Fruit fly (Drosophila melanogaster) whole organism, embryonic: ENCODE measurements around the gene CG11164.

Experiments
- Adf1 ChIP-seq: fragments of 200-800 bp; sonication (Bioruptor generic); IDR thresholded peaks from 2 replicates; pipeline ENCODE4 v1.3.6; 2022; ENCODE audit warnings: missing biosample characterization, missing genetic modification characterization
- Awh ChIP-seq: fragments of 200-800 bp; sonication (Bioruptor generic); IDR thresholded peaks from 2 replicates; pipeline ENCODE4, ENCODE4 v1.3.6; 2022; ENCODE audit warnings: missing biosample characterization, missing genetic modification characterization
- C15 ChIP-seq: fragments of 200-800 bp; sonication (Bioruptor generic); IDR thresholded peaks from 3 replicates; pipeline ENCODE4 v1.3.6; 2022; ENCODE audit warnings: missing biosample characterization, missing genetic modification characterization
- CG10543 ChIP-seq: fragments of 200-800 bp; sonication (Bioruptor generic); optimal IDR thresholded peaks from 3 replicates; lab custom pipeline; 2017; ENCODE audit warnings: missing biosample characterization, mild to moderate bottlenecking, missing genetic modification characterization, moderate library complexity
- CG11247 ChIP-seq: fragments of 200-800 bp; sonication (Bioruptor generic); IDR thresholded peaks from 2 replicates; pipeline ENCODE4 v1.3.6; 2022; ENCODE audit warnings: missing biosample characterization, missing genetic modification characterization
- CG11398 ChIP-seq: fragments of 200-800 bp; sonication (Bioruptor generic); optimal IDR thresholded peaks from 2 replicates; lab custom pipeline; 2016; ENCODE audit warnings: missing biosample characterization, missing genetic modification characterization
- CG11695 ChIP-seq: fragments of 200-800 bp; sonication (Bioruptor generic); IDR thresholded peaks from 3 replicates; pipeline ENCODE4 v1.3.6; 2022; ENCODE audit warnings: missing biosample characterization, missing genetic modification characterization
- CG11723 ChIP-seq: fragments of 200-800 bp; sonication (Bioruptor generic); optimal IDR thresholded peaks from 2 replicates; lab custom pipeline; 2017; ENCODE audit warnings: missing biosample characterization, mild to moderate bottlenecking, missing genetic modification characterization
- CG12236 ChIP-seq: fragments of 200-800 bp; sonication (Bioruptor generic); optimal IDR thresholded peaks from 2 replicates; lab custom pipeline; 2016; ENCODE audit warnings: missing biosample characterization, missing genetic modification characterization
- CG14014 ChIP-seq: fragments of 200-800 bp; sonication (Bioruptor generic); IDR thresholded peaks from 2 replicates; pipeline ENCODE4 v1.3.6; 2022; ENCODE audit warnings: missing biosample characterization, missing genetic modification characterization
- CG17359 ChIP-seq: fragments of 200-800 bp; sonication (Bioruptor generic); optimal IDR thresholded peaks from 3 replicates; lab custom pipeline; 2018; ENCODE audit warnings: missing biosample characterization, mild to moderate bottlenecking, missing genetic modification characterization, moderate library complexity
- CG18262 ChIP-seq: fragments of 200-800 bp; optimal IDR thresholded peaks from 3 replicates; lab custom pipeline; 2019; ENCODE audit warnings: missing biosample characterization, mild to moderate bottlenecking, missing genetic modification characterization, moderate library complexity
- CG18764 ChIP-seq: fragments of 200-800 bp; sonication (Bioruptor generic); optimal IDR thresholded peaks from 3 replicates; lab custom pipeline; 2016; ENCODE audit warnings: missing biosample characterization, missing genetic modification characterization
- CG30403 ChIP-seq: fragments of 200-800 bp; sonication (Bioruptor generic); optimal IDR thresholded peaks from 3 replicates; lab custom pipeline; 2016; ENCODE audit warnings: missing biosample characterization, missing genetic modification characterization
- CG31224 ChIP-seq: fragments of 200-800 bp; sonication (Bioruptor generic); IDR thresholded peaks from 2 replicates; pipeline ENCODE4 v1.3.6; 2022; ENCODE audit warnings: missing biosample characterization, missing genetic modification characterization
- CG31388 ChIP-seq: fragments of 200-800 bp; sonication (Bioruptor generic); optimal IDR thresholded peaks from 2 replicates; lab custom pipeline; 2016; ENCODE audit warnings: missing biosample characterization, missing genetic modification characterization
- CG3726 ChIP-seq: fragments of 200-800 bp; sonication (Bioruptor generic); IDR thresholded peaks from 3 replicates; pipeline ENCODE4, ENCODE4 v1.3.6; 2022; ENCODE audit warnings: missing biosample characterization, missing genetic modification characterization
- CG6683 ChIP-seq: fragments of 200-800 bp; sonication (Bioruptor generic); optimal IDR thresholded peaks from 2 replicates; lab custom pipeline; 2017; ENCODE audit warnings: missing biosample characterization, mild to moderate bottlenecking, missing genetic modification characterization, missing genetic modification reagents
- CG6765 ChIP-seq: fragments of 200-800 bp; sonication (Bioruptor generic); optimal IDR thresholded peaks from 3 replicates; lab custom pipeline; 2017; ENCODE audit warnings: missing biosample characterization, mild to moderate bottlenecking, missing genetic modification characterization
- CG7745 ChIP-seq: fragments of 200-800 bp; sonication (Bioruptor generic); optimal IDR thresholded peaks from 2 replicates; lab custom pipeline; 2018; ENCODE audit warnings: missing biosample characterization, mild to moderate bottlenecking, missing genetic modification characterization, moderate library complexity
- CG8765 ChIP-seq: fragments of 200-800 bp; sonication (Bioruptor generic); IDR thresholded peaks from 2 replicates; pipeline ENCODE4 v1.3.6; 2022; ENCODE audit warnings: missing biosample characterization, missing genetic modification characterization
- CG9437 ChIP-seq: fragments of 200-800 bp; sonication (Bioruptor generic); optimal IDR thresholded peaks from 2 replicates; lab custom pipeline; 2018; ENCODE audit warnings: missing biosample characterization, mild to moderate bottlenecking, missing genetic modification characterization
- CG9797 ChIP-seq: fragments of 200-800 bp; sonication (Bioruptor generic); optimal IDR thresholded peaks from 3 replicates; lab custom pipeline; 2018; ENCODE audit warnings: missing biosample characterization, mild to moderate bottlenecking, missing genetic modification characterization
- CG9932 ChIP-seq: fragments of 200-800 bp; sonication (Bioruptor generic); IDR thresholded peaks from 2 replicates; pipeline ENCODE4 v1.3.6; 2022; ENCODE audit warnings: missing biosample characterization, missing genetic modification characterization
- E2f2 ChIP-seq: fragments of 200-800 bp; sonication (Bioruptor generic); IDR thresholded peaks from 2 replicates; pipeline ENCODE4 v1.3.6; 2022; ENCODE audit warnings: missing biosample characterization, missing genetic modification characterization
- H2.0 ChIP-seq: fragments of 200-800 bp; sonication (Bioruptor generic); IDR thresholded peaks from 2 replicates; pipeline ENCODE4 v1.3.6; 2022; ENCODE audit warnings: missing biosample characterization, missing genetic modification characterization
- HmgZ ChIP-seq: fragments of 200-800 bp; sonication (Bioruptor generic); optimal IDR thresholded peaks from 2 replicates; lab custom pipeline; 2018; ENCODE audit warnings: missing biosample characterization, mild to moderate bottlenecking, missing genetic modification characterization
- Lim3 ChIP-seq: fragments of 200-800 bp; sonication (Bioruptor generic); IDR thresholded peaks from 2 replicates; pipeline ENCODE4 v1.3.6; 2022; ENCODE audit warnings: missing biosample characterization, missing genetic modification characterization
- MBD-R2 ChIP-seq: fragments of 200-800 bp; sonication (Bioruptor generic); IDR thresholded peaks from 2 replicates; pipeline ENCODE4 v1.3.6; 2022; ENCODE audit warnings: missing biosample characterization, missing genetic modification characterization
- NK7.1 ChIP-seq: fragments of 200-800 bp; sonication (Bioruptor generic); optimal IDR thresholded peaks from 3 replicates; lab custom pipeline; 2016; ENCODE audit warnings: missing biosample characterization, missing genetic modification characterization
- Pdp1 ChIP-seq, 2 experiments: fragments of 200-800 bp; sonication (Bioruptor generic); optimal IDR thresholded peaks; 3 replicates each; lab custom pipeline; 2016; ENCODE audit warnings: missing biosample characterization in 2 of 2, missing genetic modification characterization in 2 of 2, mild to moderate bottlenecking in 1 of 2, moderate library complexity in 1 of 2
- Trl ChIP-seq, 3 experiments: fragments of >200 bp in 2 of 3; fragments of 200-800 bp in 1 of 3; sonication (Bioruptor generic) in 1 of 3; optimal IDR thresholded peaks; 2 replicates in 1 of 3; 3 replicates in 2 of 3; lab custom pipeline; 2016 to 2017; ENCODE audit warnings: missing biosample characterization in 1 of 3, missing genetic modification characterization in 1 of 3
- Usf ChIP-seq: fragments of 200-800 bp; sonication (Bioruptor generic); optimal IDR thresholded peaks from 2 replicates; lab custom pipeline; 2017; ENCODE audit warnings: missing genotype, missing biosample characterization, missing genetic modification characterization
- ac ChIP-seq: fragments of 200-800 bp; sonication (Bioruptor generic); optimal IDR thresholded peaks from 3 replicates; lab custom pipeline; 2017; ENCODE audit warnings: missing biosample characterization, mild to moderate bottlenecking, missing genetic modification characterization
- aop ChIP-seq: fragments of 200-800 bp; sonication (Bioruptor generic); IDR thresholded peaks from 2 replicates; pipeline ENCODE4 v1.3.6; 2022; ENCODE audit warnings: missing biosample characterization, missing genetic modification characterization
- ap ChIP-seq: fragments of 200-800 bp; sonication (Bioruptor generic); IDR thresholded peaks from 2 replicates; pipeline ENCODE4 v1.3.6; 2022; ENCODE audit warnings: missing biosample characterization, missing genetic modification characterization
- chm ChIP-seq: fragments of 200-800 bp; sonication (Bioruptor generic); IDR thresholded peaks from 2 replicates; pipeline ENCODE4 v1.3.6; 2022; ENCODE audit warnings: missing biosample characterization, missing genetic modification characterization
- gro ChIP-seq: fragments of 200-800 bp; sonication (Bioruptor generic); optimal IDR thresholded peaks from 2 replicates; lab custom pipeline; 2016; ENCODE audit warnings: missing biosample characterization, missing genetic modification characterization
- jumu ChIP-seq: fragments of 200-800 bp; sonication (Bioruptor generic); optimal IDR thresholded peaks from 3 replicates; lab custom pipeline; 2016; ENCODE audit warnings: missing biosample characterization, missing genetic modification characterization
- mam ChIP-seq: fragments of 200-800 bp; sonication (Bioruptor generic); optimal IDR thresholded peaks from 3 replicates; lab custom pipeline; 2016; ENCODE audit warnings: missing biosample characterization, missing genetic modification characterization
- onecut ChIP-seq: fragments of 200-800 bp; sonication (Bioruptor generic); IDR thresholded peaks from 2 replicates; pipeline ENCODE4 v1.3.6; 2022; ENCODE audit warnings: missing biosample characterization, missing genetic modification characterization
- pfk ChIP-seq: fragments of 200-800 bp; sonication (Bioruptor generic); optimal IDR thresholded peaks from 2 replicates; lab custom pipeline; 2018; ENCODE audit warnings: missing biosample characterization, mild to moderate bottlenecking, missing genetic modification characterization, moderate library complexity
- pho ChIP-seq: fragments of 200-800 bp; sonication (Bioruptor generic); optimal IDR thresholded peaks from 2 replicates; lab custom pipeline; 2016; ENCODE audit warnings: missing biosample characterization, missing genetic modification characterization
- pros ChIP-seq: fragments of 200-800 bp; sonication (Bioruptor generic); optimal IDR thresholded peaks from 3 replicates; lab custom pipeline; 2019; ENCODE audit warnings: missing biosample characterization, mild to moderate bottlenecking, missing genetic modification characterization, moderate library complexity
- psq ChIP-seq: fragments of 200-800 bp; sonication (Bioruptor generic); optimal IDR thresholded peaks from 2 replicates; lab custom pipeline; 2017; ENCODE audit warnings: missing biosample characterization, missing genetic modification characterization
- pum ChIP-seq: fragments of 200-800 bp; sonication (Bioruptor generic); optimal IDR thresholded peaks from 2 replicates; lab custom pipeline; 2016; ENCODE audit warnings: missing biosample characterization, missing genetic modification characterization
- tio ChIP-seq: fragments of 200-800 bp; sonication (Bioruptor generic); optimal IDR thresholded peaks from 2 replicates; lab custom pipeline; 2017; ENCODE audit warnings: missing biosample characterization, missing genetic modification characterization, inconsistent platforms
- unpg ChIP-seq: fragments of 200-800 bp; sonication (Bioruptor generic); optimal IDR thresholded peaks from 3 replicates; lab custom pipeline; 2018; ENCODE audit warnings: missing biosample characterization, mild to moderate bottlenecking, missing genetic modification characterization, moderate library complexity
- vnd ChIP-seq: fragments of 200-800 bp; sonication (Bioruptor generic); IDR thresholded peaks from 3 replicates; pipeline ENCODE4 v1.3.6; 2022; ENCODE audit warnings: missing biosample characterization, missing genetic modification characterization; ENCODE audit not compliant: partially characterized antibody
- vvl ChIP-seq: fragments of 200-800 bp; sonication (Bioruptor generic); IDR thresholded peaks from 2 replicates; pipeline ENCODE4 v1.3.6; 2022; ENCODE audit warnings: missing biosample characterization, missing genetic modification characterization
- z ChIP-seq: fragments of 200-800 bp; sonication (Bioruptor generic); IDR thresholded peaks from 3 replicates; pipeline ENCODE4 v1.3.6; 2022; ENCODE audit warnings: missing biosample characterization, missing genetic modification characterization

The CG11164 gene

DNA sequence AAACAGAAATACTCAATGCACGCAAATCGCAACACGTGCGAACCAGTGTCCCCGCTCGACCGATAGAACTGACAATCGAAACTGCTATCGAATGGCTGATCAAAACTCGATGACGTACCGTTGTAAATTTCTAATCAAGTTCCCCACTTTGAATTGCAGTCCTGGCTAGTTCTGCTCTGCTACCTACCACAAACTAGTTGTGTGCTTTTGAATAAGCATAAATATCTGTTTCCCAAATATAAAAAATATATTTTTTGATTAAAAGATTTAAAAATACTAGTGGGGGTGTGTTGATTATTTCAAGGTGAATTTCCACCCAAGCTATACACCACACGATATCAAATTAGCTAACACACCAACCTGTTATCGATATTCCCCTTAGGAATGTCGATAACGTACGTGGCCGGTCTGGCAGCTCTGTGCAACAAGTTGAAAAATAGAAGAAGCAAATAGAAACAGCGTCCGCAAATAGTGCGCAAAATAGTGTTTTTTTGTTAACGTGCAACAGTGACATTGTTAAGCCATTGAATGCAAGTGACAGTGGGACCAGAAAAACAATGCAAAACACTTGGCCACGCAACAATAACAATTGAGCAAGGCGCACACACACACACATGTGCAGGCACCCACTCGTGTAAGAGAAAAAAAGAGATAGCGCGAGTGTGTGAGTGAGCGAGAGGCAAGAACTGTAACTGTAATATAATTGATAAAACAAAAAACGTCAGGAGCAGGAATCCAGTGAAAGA lies 43.3 kb upstream of the CG11164 start, which contains the start of the genes CG2691 and NFAT (continued):
- TF ChIP-seq CG11723 (GFP tag; lab: Kevin White, UChicago) = no peak
- TF ChIP-seq CG11695 (GFP tag; lab: Robert Waterston, UW) = no peak
- no peak for TF ChIP-seq pros (GFP tag; lab: Kevin White, UChicago)
- TF ChIP-seq CG9797 = peak; percentile 36
- no peak for TF ChIP-seq z (GFP tag; lab: Robert Waterston, UW)
- TF ChIP-seq CG14014 (GFP tag; lab: Robert Waterston, UW) = no peak
- no peak for TF ChIP-seq CG31388 (GFP tag; lab: Kevin White, UChicago)
- TF ChIP-seq psq (GFP tag; lab: Kevin White, UChicago) = no peak
- no peak for TF ChIP-seq CG18764 (GFP tag; lab: Kevin White, UChicago)
- no peak for TF ChIP-seq jumu
- no peak for TF ChIP-seq CG9437
- TF ChIP-seq chm = no peak
- peak; percentile 63 for TF ChIP-seq E2f2
- no peak for TF ChIP-seq CG17359
- TF ChIP-seq H2.0 = no peak
- no peak for TF ChIP-seq HmgZ (tag; lab: Kevin White, UChicago)
- no peak for TF ChIP-seq ap (GFP tag; lab: Robert Waterston, UW)
- TF ChIP-seq vnd (GFP tag; lab: Robert Waterston, UW) = peak; percentile 54; the same call in 1 of the 3 replicates
- TF ChIP-seq Lim3 (GFP tag; lab: Robert Waterston, UW) = no peak
- TF ChIP-seq gro (GFP tag; lab: Kevin White, UChicago) = no peak
- no peak for TF ChIP-seq unpg (GFP tag; lab: Kevin White, UChicago)
- TF ChIP-seq pum (GFP tag; lab: Kevin White, UChicago) = no peak
- peak in 1 of 2 experiments; percentile 56 for TF ChIP-seq Pdp1 (GFP tag; optimal IDR thresholded peaks at IDR 0.05; lab: Kevin White, UChicago)
- no peak for TF ChIP-seq NK7.1
- peak; percentile 6 for TF ChIP-seq CG30403 (GFP tag; lab: Kevin White, UChicago)
- no peak for TF ChIP-seq aop (GFP tag; lab: Robert Waterston, UW)
- TF ChIP-seq CG6765 (GFP tag; lab: Kevin White, UChicago) = no peak
- no peak for TF ChIP-seq CG12236 (GFP tag; lab: Kevin White, UChicago)
- no peak for TF ChIP-seq ac (GFP tag; lab: Kevin White, UChicago)
- no peak for TF ChIP-seq CG31224 (GFP tag; lab: Robert Waterston, UW)
- no peak for TF ChIP-seq C15 (GFP tag; lab: Robert Waterston, UW)
- TF ChIP-seq onecut (GFP tag; lab: Robert Waterston, UW) = no peak
- TF ChIP-seq Usf (GFP tag; lab: Kevin White, UChicago) = no peak
- TF ChIP-seq vvl = no peak
- TF ChIP-seq tio (GFP tag; lab: Kevin White, UChicago) = no peak
- TF ChIP-seq CG9932 = no peak; the same call in 1 of the 2 replicates
- TF ChIP-seq CG11398 = no peak
- no peak for TF ChIP-seq Trl (optimal IDR thresholded peaks at IDR 0.05; lab: Kevin White, UChicago)
- TF ChIP-seq Trl (GFP tag; optimal IDR thresholded peaks at IDR 0.05; lab: Kevin White, UChicago) = no peak
- TF ChIP-seq MBD-R2 (GFP tag; lab: Robert Waterston, UW) = no peak; the same call in 1 of the 2 replicates
- no peak for TF ChIP-seq CG8765
- TF ChIP-seq CG7745 (tag; lab: Kevin White, UChicago) = no peak
- TF ChIP-seq Adf1 (GFP tag; lab: Robert Waterston, UW) = no peak
- TF ChIP-seq CG3726 (GFP tag; lab: Robert Waterston, UW) = no peak
- no peak for TF ChIP-seq CG18262 (tag; lab: Kevin White, UChicago)
- no peak for TF ChIP-seq CG10543 (GFP tag; lab: Kevin White, UChicago)
- TF ChIP-seq mam (GFP tag; lab: Kevin White, UChicago) = no peak
- TF ChIP-seq pho (GFP tag; lab: Kevin White, UChicago) = no peak
- no peak for TF ChIP-seq pfk (GFP tag; lab: Kevin White, UChicago)
- TF ChIP-seq CG6683 (GFP tag; lab: Kevin White, UChicago) = no peak
- no peak for TF ChIP-seq Awh
- no peak for TF ChIP-seq CG11247 (GFP tag; lab: Robert Waterston, UW)
